Worm (Caenorhabditis elegans): ENCODE data around the gene lonp-2.

Gene lonp-2

DNA sequence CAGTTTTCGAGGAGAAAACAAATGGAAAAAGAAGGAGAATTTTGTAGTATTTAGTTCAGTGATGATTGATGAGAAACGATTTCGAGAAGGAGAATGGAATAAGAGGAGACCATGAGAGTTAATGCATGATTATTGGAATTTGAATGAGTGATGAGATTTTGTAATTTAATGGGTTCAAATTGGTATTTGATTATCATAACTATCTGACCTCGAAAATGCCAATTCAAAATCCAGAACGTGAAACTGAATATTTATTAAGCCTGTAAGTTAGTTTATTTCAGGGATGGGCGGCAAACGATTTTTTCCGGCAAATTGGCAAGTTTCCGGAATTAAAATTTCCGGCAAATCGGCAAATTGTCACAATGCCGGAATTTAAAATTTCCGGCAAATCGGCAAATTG is 25.5 kb downstream of the lonp-2 start:
- TF ChIP-seq C34F6.9 (tag; optimal IDR thresholded peaks at IDR 0.05) (no peak), skn-1 (tag; optimal IDR thresholded peaks at IDR 0.05) (no peak), unc-39 (tag; optimal IDR thresholded peaks at IDR 0.05) (no peak), nhr-10 (tag; optimal IDR thresholded peaks at IDR 0.05) (no peak), nhr-129 (tag; optimal IDR thresholded peaks at IDR 0.05) (no peak), blmp-1 (tag; optimal IDR thresholded peaks at IDR 0.05; ENCODE audit: insufficient read depth) (no peak), nhr-21 (tag; optimal IDR thresholded peaks at IDR 0.05) (no peak), lsy-2 (tag; optimal IDR thresholded peaks at IDR 0.05) (no peak), sma-9 (GFP tag; optimal IDR thresholded peaks at IDR 0.05) (no peak), sma-9 (tag; optimal IDR thresholded peaks at IDR 0.05) (no peak), lin-13 (GFP tag; optimal IDR thresholded peaks at IDR 0.05) (no peak), nhr-12 (tag; optimal IDR thresholded peaks at IDR 0.05) (no peak)

ce11 chrIII:12135580-12135979 is 28.0 kb downstream of the lonp-2 start:
- TF ChIP-seq skn-1 (tag; optimal IDR thresholded peaks at IDR 0.05) (peak; percentile 29), fos-1 (tag; optimal IDR thresholded peaks at IDR 0.05) (peak; percentile 81), crh-2 (tag; optimal IDR thresholded peaks at IDR 0.05) (peak; percentile 56), gmeb-1 (tag; optimal IDR thresholded peaks at IDR 0.05) (no peak), nhr-77 (tag; optimal IDR thresholded peaks at IDR 0.05) (no peak)

DNA sequence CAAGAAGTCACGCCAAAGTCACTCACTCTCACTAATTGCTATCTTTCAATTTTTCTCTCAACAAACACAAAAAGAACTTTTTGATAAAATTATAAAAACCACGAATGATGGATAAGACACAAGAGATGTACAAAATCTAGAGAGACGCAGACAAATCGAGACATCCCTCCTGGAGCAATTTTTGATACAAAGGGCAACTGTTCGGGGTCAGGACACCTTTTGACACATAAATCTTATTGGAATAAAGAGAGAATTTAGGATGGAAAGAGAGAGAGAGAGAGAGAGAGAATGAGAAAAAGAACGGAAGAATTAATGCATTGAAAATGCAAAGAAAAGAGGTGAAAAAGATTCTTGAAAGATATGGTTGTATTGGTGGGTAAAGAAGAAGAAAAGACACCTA is 29.5 kb downstream of the lonp-2 start:
- TF ChIP-seq mab-5 (tag; optimal IDR thresholded peaks at IDR 0.05), result peak; percentile 58
- TF ChIP-seq lsy-2 (tag; optimal IDR thresholded peaks at IDR 0.05), result peak in 1 of 2 experiments; percentile 20
- TF ChIP-seq C34F6.9 (tag; optimal IDR thresholded peaks at IDR 0.05), result peak; percentile 45
- peak; percentile 18 for TF ChIP-seq sma-9 (GFP tag; optimal IDR thresholded peaks at IDR 0.05)
- TF ChIP-seq sma-9 (tag; optimal IDR thresholded peaks at IDR 0.05), result no peak
- no peak for TF ChIP-seq lin-11 (tag; optimal IDR thresholded peaks at IDR 0.05)
- TF ChIP-seq mbf-1 (tag; optimal IDR thresholded peaks at IDR 0.05), result no peak

DNA sequence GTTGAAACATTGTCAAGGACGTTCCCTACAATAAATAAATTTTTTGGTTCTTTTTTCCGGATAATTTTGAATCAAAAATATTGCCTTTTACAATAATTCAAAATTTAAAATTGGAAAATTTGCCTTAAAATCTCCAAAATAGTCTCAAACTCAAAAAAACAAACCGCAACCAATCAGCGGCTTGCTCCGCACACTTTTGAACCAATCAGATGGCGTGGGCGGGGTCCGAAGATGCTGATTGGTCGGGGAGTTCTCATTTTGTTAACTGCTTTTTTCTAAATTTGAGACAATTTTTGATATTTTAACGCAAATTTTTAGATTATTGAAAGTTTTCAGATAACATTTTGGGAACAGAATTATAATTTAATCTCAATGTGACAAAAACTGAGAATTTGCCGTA is 29.9 kb downstream of the lonp-2 start:
- TF ChIP-seq ceh-82 (tag; optimal IDR thresholded peaks at IDR 0.05) (no peak), ama-1 (optimal IDR thresholded peaks at IDR 0.05) (no peak), dmd-4 (tag; optimal IDR thresholded peaks at IDR 0.05) (no peak), sma-9 (GFP tag; optimal IDR thresholded peaks at IDR 0.05) (no peak), sma-9 (tag; optimal IDR thresholded peaks at IDR 0.05) (no peak), mbf-1 (tag; optimal IDR thresholded peaks at IDR 0.05) (no peak), lin-13 (GFP tag; optimal IDR thresholded peaks at IDR 0.05) (no peak), nhr-12 (tag; optimal IDR thresholded peaks at IDR 0.05) (no peak)

DNA sequence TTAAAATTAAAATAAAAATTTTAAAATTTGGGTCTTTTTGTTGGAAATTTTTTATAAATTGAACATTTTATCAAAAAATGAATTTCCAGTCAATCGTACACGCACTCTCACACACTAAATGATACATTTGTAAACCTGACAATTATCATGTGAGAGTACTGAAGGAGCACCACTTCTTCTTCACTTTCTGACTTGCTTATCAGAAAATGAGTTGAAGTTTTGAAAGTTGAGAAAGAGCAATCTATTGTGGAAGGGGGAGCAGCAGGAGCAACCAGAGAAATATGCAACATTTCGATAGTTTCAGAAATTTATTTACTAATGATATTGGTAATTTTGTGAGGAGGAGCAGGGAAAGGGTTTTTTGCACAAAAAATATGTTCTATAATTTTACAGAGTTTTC is 30.7 kb downstream of the lonp-2 start:
- TF ChIP-seq gmeb-1 (tag; optimal IDR thresholded peaks at IDR 0.05) (peak; percentile 9), F13H6.1 (tag; optimal IDR thresholded peaks at IDR 0.05) (no peak), unc-62 (GFP tag; optimal IDR thresholded peaks at IDR 0.05) (no peak), crh-2 (tag; optimal IDR thresholded peaks at IDR 0.05) (peak; percentile 21), fos-1 (tag; optimal IDR thresholded peaks at IDR 0.05) (peak; percentile 90)

ce11 chrIII:12139471-12139870 is 31.9 kb downstream of the lonp-2 start:
- TF ChIP-seq egl-27 (tag; optimal IDR thresholded peaks at IDR 0.05) (no peak), nhr-25 (tag; optimal IDR thresholded peaks at IDR 0.05) (no peak), nhr-6 (tag; optimal IDR thresholded peaks at IDR 0.05) (no peak), elt-3 (tag; optimal IDR thresholded peaks at IDR 0.05) (no peak), nhr-21 (tag; optimal IDR thresholded peaks at IDR 0.05) (no peak), dmd-4 (tag; optimal IDR thresholded peaks at IDR 0.05) (no peak), ztf-11 (tag; optimal IDR thresholded peaks at IDR 0.05) (no peak), ama-1 (optimal IDR thresholded peaks at IDR 0.05) (no peak), nhr-77 (tag; optimal IDR thresholded peaks at IDR 0.05) (no peak), sem-4 (tag; optimal IDR thresholded peaks at IDR 0.05) (no peak), unc-55 (GFP tag; optimal IDR thresholded peaks at IDR 0.05) (no peak), ztf-1 (GFP tag; conservative IDR thresholded peaks at IDR 0.05) (no peak), ztf-4 (tag; optimal IDR thresholded peaks at IDR 0.05) (no peak)

Measured in whole organism, L2 larva.